Fruit fly (Drosophila melanogaster) whole organism, wandering third instar larva: ENCODE results near the gene sing.

Experiments used
- Abd-B ChIP-seq: fragments of >200 bp; optimal IDR thresholded peaks from 2 replicates; lab custom pipeline; 2017; ENCODE audit warnings: missing biosample characterization, missing genetic modification characterization
- CG32264 ChIP-seq: fragments of 200-800 bp; sonication (Bioruptor generic); optimal IDR thresholded peaks from 2 replicates; lab custom pipeline; 2016; ENCODE audit warnings: missing biosample characterization, missing genetic modification characterization
- CG9705 ChIP-seq: fragments of 200-800 bp; sonication (Bioruptor generic); optimal IDR thresholded peaks from 2 replicates; lab custom pipeline; 2018; ENCODE audit warnings: missing biosample characterization, mild to moderate bottlenecking, missing genetic modification characterization
- CrebA ChIP-seq: fragments of 200-800 bp; sonication (Bioruptor generic); optimal IDR thresholded peaks from 2 replicates; lab custom pipeline; 2016; ENCODE audit warnings: missing biosample characterization, mild to moderate bottlenecking, missing genetic modification characterization, borderline replicate concordance
- Dfd ChIP-seq: fragments of >200 bp; optimal IDR thresholded peaks from 2 replicates; lab custom pipeline; 2017; ENCODE audit warnings: missing biosample characterization, missing genetic modification characterization
- HLH106 ChIP-seq: fragments of 200-800 bp; optimal IDR thresholded peaks from 3 replicates; lab custom pipeline; 2019; ENCODE audit warnings: missing biosample characterization, mild to moderate bottlenecking, missing genetic modification characterization, moderate library complexity
- Hnf4 ChIP-seq: fragments of 200-800 bp; sonication (Bioruptor generic); optimal IDR thresholded peaks from 2 replicates; lab custom pipeline; 2016; ENCODE audit warnings: missing biosample characterization, mild to moderate bottlenecking, missing genetic modification characterization
- Hr78 ChIP-seq: fragments of >200 bp; optimal IDR thresholded peaks from 2 replicates; lab custom pipeline; 2017; ENCODE audit warnings: missing biosample characterization, missing genetic modification characterization
- Hr83 ChIP-seq: fragments of 200-300 bp; sonication (Bioruptor generic); optimal IDR thresholded peaks from 2 replicates; lab custom pipeline; 2016; ENCODE audit warnings: missing biosample characterization, mild to moderate bottlenecking, missing genetic modification characterization, moderate library complexity; ENCODE audit not compliant: poor library complexity, severe bottlenecking
- Jra ChIP-seq: sonication (Bioruptor generic); optimal IDR thresholded peaks from 2 replicates; lab custom pipeline; 2016; ENCODE audit warnings: missing biosample characterization, missing genetic modification characterization
- Mio ChIP-seq: sonication (Bioruptor generic); optimal IDR thresholded peaks from 2 replicates; lab custom pipeline; 2016; ENCODE audit warnings: missing biosample characterization, missing genetic modification characterization
- Myc ChIP-seq: fragments of >200 bp; optimal IDR thresholded peaks from 2 replicates; lab custom pipeline; 2017
- N ChIP-seq: fragments of >200 bp; optimal IDR thresholded peaks from 2 replicates; lab custom pipeline; 2018; ENCODE audit warnings: missing biosample characterization, missing external identifiers, missing genetic modification characterization
- OdsH ChIP-seq: fragments of 200-800 bp; sonication (Bioruptor generic); optimal IDR thresholded peaks from 2 replicates; lab custom pipeline; 2016; ENCODE audit warnings: missing biosample characterization, mild to moderate bottlenecking, missing genetic modification characterization
- Rel ChIP-seq, 2 experiments: fragments of 200-800 bp; sonication (Bioruptor generic) in 1 of 2; optimal IDR thresholded peaks; 2 replicates in 1 of 2; 3 replicates in 1 of 2; lab custom pipeline; 2016 to 2019; ENCODE audit warnings: mild to moderate bottlenecking in 2 of 2, missing biosample characterization in 2 of 2, missing genetic modification characterization in 2 of 2, moderate library complexity in 1 of 2
- brk ChIP-seq: fragments of 200-800 bp; sonication (Bioruptor generic); optimal IDR thresholded peaks from 2 replicates; lab custom pipeline; 2016; ENCODE audit warnings: missing biosample characterization, mild to moderate bottlenecking, missing genetic modification characterization
- dmrt93B ChIP-seq: fragments of 200-800 bp; sonication (Bioruptor generic); optimal IDR thresholded peaks from 2 replicates; lab custom pipeline; 2018; ENCODE audit warnings: missing biosample characterization, mild to moderate bottlenecking, missing genetic modification characterization
- dsf ChIP-seq: sonication (Bioruptor generic); optimal IDR thresholded peaks from 2 replicates; lab custom pipeline; 2016; ENCODE audit warnings: missing biosample characterization, missing genetic modification characterization, borderline replicate concordance
- ey ChIP-seq: fragments of 200-800 bp; sonication (Bioruptor generic); optimal IDR thresholded peaks from 2 replicates; lab custom pipeline; 2016; ENCODE audit warnings: missing biosample characterization, missing genetic modification characterization
- foxo ChIP-seq, 2 experiments: fragments of 200-800 bp; sonication (Bioruptor generic); optimal IDR thresholded peaks; 2 replicates in 1 of 2; 3 replicates in 1 of 2; lab custom pipeline; 2016 to 2017; ENCODE audit warnings: missing biosample characterization in 2 of 2, missing genetic modification characterization in 2 of 2
- h ChIP-seq: fragments of 200-800 bp; sonication (Bioruptor generic); optimal IDR thresholded peaks from 3 replicates; lab custom pipeline; 2016; ENCODE audit warnings: missing biosample characterization, mild to moderate bottlenecking, missing genetic modification characterization
- lola ChIP-seq: fragments of >200 bp; optimal IDR thresholded peaks from 2 replicates; lab custom pipeline; 2017; ENCODE audit warnings: missing biosample characterization, missing genetic modification characterization
- psq ChIP-seq: fragments of 200-800 bp; sonication (Bioruptor generic); optimal IDR thresholded peaks from 3 replicates; lab custom pipeline; 2017; ENCODE audit warnings: missing biosample characterization, mild to moderate bottlenecking, missing genetic modification characterization, moderate library complexity
- sage ChIP-seq: fragments of 200-800 bp; sonication (Bioruptor generic); optimal IDR thresholded peaks from 2 replicates; lab custom pipeline; 2016; ENCODE audit warnings: missing biosample characterization, mild to moderate bottlenecking, missing genetic modification characterization
- tai ChIP-seq: sonication (Bioruptor generic); optimal IDR thresholded peaks from 2 replicates; lab custom pipeline; 2016; ENCODE audit warnings: missing biosample characterization, missing genetic modification characterization
- usp ChIP-seq: fragments of >200 bp; optimal IDR thresholded peaks from 2 replicates; lab custom pipeline; 2017; ENCODE audit warnings: missing biosample characterization, missing genetic modification characterization
- woc ChIP-seq: sonication (Bioruptor generic); optimal IDR thresholded peaks from 2 replicates; lab custom pipeline; 2016; ENCODE audit warnings: missing biosample characterization, mild to moderate bottlenecking, missing genetic modification characterization

Gene sing

DNA sequence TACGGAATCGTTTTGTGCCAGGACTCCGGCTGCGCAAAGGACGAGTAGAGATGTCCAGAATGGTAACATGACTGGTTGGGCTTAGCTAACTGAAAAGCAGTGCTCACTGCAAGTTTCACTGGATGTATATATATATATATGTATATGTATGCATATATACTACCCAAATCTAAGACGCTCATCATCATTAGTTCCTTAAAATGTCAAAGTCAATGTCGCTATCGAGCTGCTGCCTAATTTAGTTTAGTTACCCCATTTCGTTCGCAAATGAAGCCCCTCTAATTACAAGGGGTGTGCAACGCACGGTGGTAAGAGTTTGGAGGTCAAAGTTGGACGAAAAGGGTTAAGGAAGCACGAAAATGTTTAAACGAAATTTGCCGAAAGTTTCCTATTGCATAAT lies 21.0 kb downstream of the sing start, which contains the start of gene CG9676:
Gene CG9676, minus strand, starts transcription at position 101 of the 400 bp plus-strand sequence.
- no peak for TF ChIP-seq CrebA
- TF ChIP-seq dsf (GFP tag; lab: Kevin White, UChicago): no peak
- no peak for TF ChIP-seq Hnf4 (GFP tag; lab: Kevin White, UChicago)
- no peak for TF ChIP-seq Dfd (GFP tag; lab: Kevin White, UChicago)
- TF ChIP-seq CG9705 (GFP tag; lab: Kevin White, UChicago): no peak
- no peak for TF ChIP-seq dmrt93B (GFP tag; lab: Kevin White, UChicago)
- no peak for TF ChIP-seq woc (GFP tag; lab: Kevin White, UChicago)

DNA sequence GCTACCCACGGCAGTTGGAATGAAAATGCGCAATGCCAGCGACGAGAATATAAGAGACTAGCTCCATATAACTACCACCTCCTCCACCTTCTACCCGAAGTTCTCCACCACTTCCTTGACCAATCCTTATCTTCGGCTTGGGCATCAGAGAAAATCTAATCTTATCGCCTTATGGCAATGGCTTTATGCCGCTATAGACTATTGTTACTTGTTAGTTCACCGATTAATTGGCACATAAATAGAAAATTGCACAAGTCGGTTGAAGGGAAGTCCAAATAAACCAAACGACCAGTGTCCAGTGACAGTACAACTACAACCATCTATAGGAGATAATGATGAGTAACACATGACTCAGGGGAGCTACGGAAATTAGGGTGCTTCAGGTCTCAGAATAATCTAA lies 22.8 kb downstream of the sing start, which contains the start of gene sphe:
Gene sphe, minus strand, starts transcription at position 32 of the 400 bp plus-strand sequence.
- no peak for TF ChIP-seq brk
- no peak for TF ChIP-seq CG32264
- TF ChIP-seq ey: no peak

DNA sequence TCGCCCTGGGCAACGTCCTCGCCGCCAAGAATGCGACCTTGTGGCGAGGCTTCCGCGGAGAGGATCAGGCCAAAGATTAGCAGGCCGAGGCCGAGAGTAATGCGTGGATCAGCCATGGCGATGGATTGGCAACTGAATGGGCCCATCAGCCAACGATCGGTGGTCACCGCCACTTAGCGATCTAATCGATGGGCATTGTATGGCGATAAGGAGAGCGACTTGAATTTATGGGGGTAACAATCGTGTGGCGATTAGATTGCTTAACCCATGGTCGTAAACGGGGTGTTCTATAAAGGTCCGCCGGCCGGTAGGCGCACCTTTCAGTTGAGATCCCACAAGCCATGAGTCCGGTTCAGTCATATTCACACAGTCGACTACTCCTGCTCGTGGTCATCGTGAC lies 24.6 kb downstream of the sing start, which contains the start of the genes CG9673 and CG4653:
Gene CG9673, minus strand, starts transcription at position 138 of the 400 bp plus-strand sequence.
Gene CG4653, plus strand, starts transcription at position 335 of the 400 bp plus-strand sequence.
- TF ChIP-seq CrebA: peak; percentile 24
- no peak for TF ChIP-seq HLH106 (tag; lab: Kevin White, UChicago)
- TF ChIP-seq Rel (GFP tag; optimal IDR thresholded peaks at IDR 0.05; lab: Kevin White, UChicago): no peak
- no peak for TF ChIP-seq Rel (tag; optimal IDR thresholded peaks at IDR 0.05; lab: Kevin White, UChicago)
- TF ChIP-seq, all 38 proteins: peak for 1

DNA sequence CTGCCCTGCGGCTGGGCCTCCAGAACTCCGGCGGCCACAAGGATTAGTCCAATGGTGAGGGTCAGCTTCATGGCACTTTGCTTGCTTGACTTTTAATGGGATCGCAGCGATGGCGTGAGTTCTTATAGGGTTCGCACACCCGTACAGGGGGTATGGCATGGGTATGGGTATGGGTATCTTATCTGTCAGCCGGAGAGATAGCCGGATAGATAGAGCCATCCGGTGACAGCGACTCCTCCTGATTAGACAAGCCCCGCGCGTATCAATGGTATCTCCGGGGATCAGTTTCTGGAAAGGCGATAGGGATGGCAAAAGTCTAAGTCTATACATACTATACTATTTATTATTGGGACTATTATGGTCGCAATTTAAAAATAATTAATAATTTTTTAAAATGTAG lies 27.7 kb downstream of the sing start, which contains the start of gene CG9672:
Gene CG9672, minus strand, starts transcription at position 101 of the 400 bp plus-strand sequence.
- TF ChIP-seq OdsH (GFP tag; lab: Kevin White, UChicago): no peak
- peak; percentile 12 for TF ChIP-seq h
- TF ChIP-seq CrebA: no peak
- TF ChIP-seq, all 38 proteins: peak for 1

DNA sequence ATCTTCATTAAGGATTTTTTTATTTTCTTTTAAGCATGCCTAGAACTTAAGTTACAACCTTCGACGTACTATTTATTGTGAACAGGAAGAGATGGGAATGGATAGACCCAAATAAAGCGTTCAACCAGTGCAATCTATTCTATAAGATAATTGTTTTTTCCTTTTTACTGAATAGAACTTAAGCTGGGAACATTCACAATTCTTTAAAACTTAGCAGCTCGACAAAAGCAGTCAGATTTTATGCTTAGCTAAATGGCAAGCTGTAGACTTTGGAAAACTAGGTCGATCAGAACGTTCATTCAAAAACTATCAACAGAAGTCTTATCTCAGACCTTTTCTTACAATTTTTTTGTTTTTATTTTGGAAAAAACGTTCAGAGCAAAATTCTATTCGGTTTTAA lies 31.9 kb downstream of the sing start, which contains the start of gene CG13008:
Gene CG13008, plus strand, starts transcription at position 301 of the 400 bp plus-strand sequence.
- TF ChIP-seq psq (GFP tag; lab: Kevin White, UChicago) (no peak), woc (GFP tag; lab: Kevin White, UChicago) (no peak), sage (GFP tag; lab: Kevin White, UChicago) (no peak), Abd-B (GFP tag; lab: Kevin White, UChicago) (no peak), Hr78 (GFP tag; lab: Kevin White, UChicago) (no peak), lola (GFP tag; lab: Kevin White, UChicago) (no peak), Mio (GFP tag; lab: Kevin White, UChicago) (no peak), usp (no peak), Myc (lab: Kevin White, UChicago) (no peak), OdsH (GFP tag; lab: Kevin White, UChicago) (no peak), Rel (GFP tag; optimal IDR thresholded peaks at IDR 0.05; lab: Kevin White, UChicago) (no peak), Rel (tag; optimal IDR thresholded peaks at IDR 0.05; lab: Kevin White, UChicago) (no peak), N (GFP tag; lab: Kevin White, UChicago) (no peak)

DNA sequence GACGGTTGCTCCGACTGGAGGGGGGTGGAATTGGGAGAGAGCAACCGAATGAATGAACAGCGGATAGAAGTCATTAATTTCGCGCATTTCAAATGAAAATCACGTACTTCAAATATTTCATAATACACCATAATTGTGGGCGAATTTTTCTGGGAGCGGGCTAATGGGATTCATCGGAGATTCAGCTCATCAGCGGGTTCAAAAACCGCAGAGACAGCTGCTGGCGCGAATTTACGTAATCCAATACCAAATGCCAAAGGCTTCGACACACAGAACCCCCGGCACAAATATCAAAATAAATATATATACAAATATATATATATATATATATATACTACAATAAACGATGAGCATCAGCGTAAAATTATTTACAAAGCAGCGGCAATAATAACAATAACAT lies 37.6 kb downstream of the sing start:
- TF ChIP-seq tai (GFP tag; lab: Kevin White, UChicago) (no peak), Rel (GFP tag; optimal IDR thresholded peaks at IDR 0.05; lab: Kevin White, UChicago) (no peak), Rel (tag; optimal IDR thresholded peaks at IDR 0.05; lab: Kevin White, UChicago) (peak; percentile 58)
- TF ChIP-seq, all 38 proteins: peak for 1

DNA sequence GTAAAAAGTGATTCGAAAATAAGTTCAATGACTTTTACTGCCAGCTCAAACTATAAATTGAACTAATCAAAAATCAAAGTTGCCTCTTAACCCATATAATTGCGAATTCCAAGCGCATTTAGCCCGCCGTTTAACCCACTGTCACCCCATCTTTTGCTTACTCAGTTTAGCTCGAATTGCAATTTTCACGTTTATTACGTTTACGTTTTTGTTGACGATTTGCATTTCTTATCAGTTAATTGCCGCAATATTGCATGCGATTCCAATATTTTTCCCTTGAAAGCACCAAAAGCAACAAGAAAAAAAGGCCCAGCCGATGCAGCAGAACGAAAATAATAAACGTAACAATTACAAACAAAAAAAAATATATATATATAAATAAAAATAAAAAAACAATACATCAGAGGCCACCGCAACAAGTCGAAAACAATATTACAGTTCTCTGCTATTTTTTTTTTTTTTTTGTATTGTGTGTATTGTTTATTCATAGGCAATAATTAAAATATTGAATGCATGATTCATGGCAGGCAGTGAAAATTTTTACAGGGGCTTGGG lies 39.1 kb downstream of the sing start:
- TF ChIP-seq foxo (GFP tag; optimal IDR thresholded peaks at IDR 0.05; lab: Kevin White, UChicago) (no peak), Hr83 (GFP tag; lab: Kevin White, UChicago) (no peak), Jra (GFP tag; lab: Kevin White, UChicago) (no peak), lola (GFP tag; lab: Kevin White, UChicago) (no peak), dmrt93B (GFP tag; lab: Kevin White, UChicago) (no peak)
